Fruit fly (Drosophila melanogaster) whole organism, pupa: ENCODE results near the gene tnc.

ENCODE experiments used
- CG9948 ChIP-seq: fragments of 200-800 bp; sonication (Bioruptor generic); optimal IDR thresholded peaks from 2 replicates; lab custom pipeline; 2018; ENCODE audit warnings: missing biosample characterization, mild to moderate bottlenecking, missing genetic modification characterization, moderate library complexity
- rn ChIP-seq: fragments of 200-800 bp; sonication (Bioruptor generic); IDR thresholded peaks from 2 replicates; pipeline ENCODE4 v1.3.6; 2022; ENCODE audit warnings: missing biosample characterization, missing genetic modification characterization

DNA sequence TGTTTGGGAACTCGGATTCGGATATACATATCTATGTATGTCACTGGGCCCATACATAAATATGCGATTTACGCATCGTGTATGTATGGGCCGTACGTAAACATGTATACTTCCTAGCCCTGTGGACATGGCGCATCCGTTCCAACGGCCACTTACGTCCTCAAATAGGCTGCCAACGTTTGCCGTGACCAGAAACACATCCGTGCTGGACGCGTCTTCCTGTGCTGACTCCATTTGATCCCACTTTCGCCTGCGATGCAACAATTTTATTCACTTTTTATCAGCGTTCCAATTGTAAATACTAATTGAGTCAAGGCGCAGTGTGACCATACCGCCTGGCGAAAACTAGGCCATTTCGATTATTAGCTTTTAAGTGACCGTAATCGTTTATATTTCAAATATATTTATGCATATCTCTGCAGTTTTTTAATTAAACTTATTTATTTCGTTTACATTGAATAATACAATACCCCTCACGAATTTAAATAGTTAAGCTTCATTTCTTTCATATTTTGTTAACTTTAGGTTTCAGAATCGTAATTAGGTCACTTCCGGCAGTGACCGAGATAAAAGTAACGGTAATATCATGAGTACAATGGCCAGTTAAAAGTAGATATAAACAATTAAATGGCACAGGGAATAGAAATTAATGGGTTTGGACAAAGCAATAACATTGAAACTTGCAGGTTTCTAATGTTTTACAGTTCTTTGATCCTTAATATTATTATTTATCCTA, 60.8 kb downstream of the tnc start, which contains the start of gene 5PtaseI:
- TF ChIP-seq CG9948 (tag; lab: Kevin White, UChicago) (no peak), rn (GFP tag; lab: Robert Waterston, UW) (no peak)
